Fruit fly (Drosophila melanogaster) whole organism, embryonic: ENCODE data around the gene bsk.

Experiments
- Blimp-1 ChIP-seq: fragments of 200-800 bp; sonication (Bioruptor generic); optimal IDR thresholded peaks from 3 replicates; lab custom pipeline; 2018; ENCODE audit warnings: missing biosample characterization, missing genetic modification characterization, mild to moderate bottlenecking, moderate library complexity, missing genetic modification reagents
- CG10147 ChIP-seq: fragments of 200-800 bp; sonication (Bioruptor generic); optimal IDR thresholded peaks from 2 replicates; lab custom pipeline; 2019; ENCODE audit warnings: missing biosample characterization, mild to moderate bottlenecking, missing genetic modification characterization, moderate library complexity
- CG10462 ChIP-seq: fragments of 200-800 bp; sonication (Bioruptor generic); optimal IDR thresholded peaks from 2 replicates; lab custom pipeline; 2016; ENCODE audit warnings: missing biosample characterization, missing genetic modification characterization
- CG11723 ChIP-seq: fragments of 200-800 bp; sonication (Bioruptor generic); optimal IDR thresholded peaks from 2 replicates; lab custom pipeline; 2017; ENCODE audit warnings: missing biosample characterization, mild to moderate bottlenecking, missing genetic modification characterization
- CG12236 ChIP-seq: fragments of 200-800 bp; sonication (Bioruptor generic); optimal IDR thresholded peaks from 2 replicates; lab custom pipeline; 2016; ENCODE audit warnings: missing biosample characterization, missing genetic modification characterization
- CG12942 ChIP-seq: fragments of 200-800 bp; sonication (Bioruptor generic); optimal IDR thresholded peaks from 3 replicates; lab custom pipeline; 2016; ENCODE audit warnings: missing biosample characterization, missing genetic modification characterization
- CG15601 ChIP-seq: fragments of 200-800 bp; sonication (Bioruptor generic); optimal IDR thresholded peaks from 3 replicates; lab custom pipeline; 2019; ENCODE audit warnings: missing biosample characterization, mild to moderate bottlenecking, missing genetic modification characterization, moderate library complexity
- CG2129 ChIP-seq: fragments of 200-800 bp; sonication (Bioruptor generic); IDR thresholded peaks from 2 replicates; pipeline ENCODE4 v1.3.6; 2022; ENCODE audit warnings: missing biosample characterization, missing genetic modification characterization; ENCODE audit not compliant: partially characterized antibody
- CG32767 ChIP-seq: fragments of 200-800 bp; sonication (Bioruptor generic); IDR thresholded peaks from 2 replicates; pipeline ENCODE4 v1.3.6; 2022; ENCODE audit warnings: missing biosample characterization, missing genetic modification characterization
- CG4854 ChIP-seq: fragments of 200-800 bp; sonication (Bioruptor generic); optimal IDR thresholded peaks from 2 replicates; lab custom pipeline; 2016; ENCODE audit warnings: missing biosample characterization, missing genetic modification characterization, inconsistent platforms
- CG7963 ChIP-seq: fragments of 200-800 bp; sonication (Bioruptor generic); IDR thresholded peaks from 3 replicates; pipeline ENCODE4 v1.3.6; 2022; ENCODE audit warnings: missing biosample characterization, missing genetic modification characterization; ENCODE audit not compliant: partially characterized antibody
- CG9817 ChIP-seq: fragments of 200-800 bp; sonication (Bioruptor generic); optimal IDR thresholded peaks from 2 replicates; lab custom pipeline; 2018; ENCODE audit warnings: missing biosample characterization, mild to moderate bottlenecking, missing genetic modification characterization, moderate library complexity
- Chrac-16 ChIP-seq: fragments of 200-800 bp; sonication (Bioruptor generic); optimal IDR thresholded peaks from 3 replicates; lab custom pipeline; 2016; ENCODE audit warnings: missing biosample characterization, missing genetic modification characterization
- Dek ChIP-seq: fragments of 200-800 bp; sonication (Bioruptor generic); optimal IDR thresholded peaks from 3 replicates; lab custom pipeline; 2019; ENCODE audit warnings: missing biosample characterization, mild to moderate bottlenecking, missing genetic modification characterization, moderate library complexity
- Dref ChIP-seq: fragments of 200-800 bp; sonication (Bioruptor generic); IDR thresholded peaks from 2 replicates; pipeline ENCODE4 v1.3.6; 2022; ENCODE audit warnings: missing biosample characterization, missing genetic modification characterization
- E2f1 ChIP-seq: fragments of 200-800 bp; sonication (Bioruptor generic); IDR thresholded peaks from 2 replicates; pipeline ENCODE4 v1.3.6; 2022; ENCODE audit warnings: missing biosample characterization, missing genetic modification characterization
- ERR ChIP-seq: fragments of 200-800 bp; sonication (Bioruptor generic); optimal IDR thresholded peaks from 2 replicates; lab custom pipeline; 2016; ENCODE audit warnings: missing biosample characterization, missing genetic modification characterization
- Fer2 ChIP-seq: fragments of 200-800 bp; sonication (Bioruptor generic); optimal IDR thresholded peaks from 2 replicates; lab custom pipeline; 2018; ENCODE audit warnings: missing biosample characterization, mild to moderate bottlenecking, missing genetic modification characterization, moderate library complexity
- Lim3 ChIP-seq: fragments of 200-800 bp; sonication (Bioruptor generic); IDR thresholded peaks from 2 replicates; pipeline ENCODE4 v1.3.6; 2022; ENCODE audit warnings: missing biosample characterization, missing genetic modification characterization
- Sry-δ ChIP-seq: fragments of 200-800 bp; sonication (Bioruptor generic); optimal IDR thresholded peaks from 2 replicates; lab custom pipeline; 2016; ENCODE audit warnings: missing biosample characterization, missing genetic modification characterization
- Ssrp ChIP-seq: fragments of 200-800 bp; sonication (Bioruptor generic); optimal IDR thresholded peaks from 2 replicates; lab custom pipeline; 2018; ENCODE audit warnings: missing biosample characterization, mild to moderate bottlenecking, missing genetic modification characterization, moderate library complexity
- Stat92E ChIP-seq, 3 experiments: fragments of >200 bp in 2 of 3; fragments of 200-800 bp in 1 of 3; sonication (Bioruptor generic) in 1 of 3; optimal IDR thresholded peaks; 2 replicates each; lab custom pipeline; 2017 to 2019; ENCODE audit warnings: missing biosample characterization in 3 of 3, missing genetic modification characterization in 3 of 3, mild to moderate bottlenecking in 1 of 3, moderate library complexity in 1 of 3
- Xrp1 ChIP-seq: fragments of 200-800 bp; sonication (Bioruptor generic); IDR thresholded peaks from 2 replicates; pipeline ENCODE4 v1.3.6; 2022; ENCODE audit warnings: missing biosample characterization, missing genetic modification characterization
- bbx ChIP-seq: fragments of 200-800 bp; sonication (Bioruptor generic); IDR thresholded peaks from 2 replicates; pipeline ENCODE4 v1.3.6; 2022; ENCODE audit warnings: missing biosample characterization, missing genetic modification characterization; ENCODE audit not compliant: partially characterized antibody
- chif ChIP-seq, 2 experiments: fragments of 200-800 bp; sonication (Bioruptor generic); optimal IDR thresholded peaks; 3 replicates each; lab custom pipeline; 2016; ENCODE audit warnings: missing biosample characterization in 2 of 2, missing genetic modification characterization in 2 of 2
- crc ChIP-seq: fragments of 200-800 bp; sonication (Bioruptor generic); optimal IDR thresholded peaks from 2 replicates; lab custom pipeline; 2016; ENCODE audit warnings: missing biosample characterization, missing genetic modification characterization
- dimm ChIP-seq: fragments of 200-800 bp; sonication (Bioruptor generic); IDR thresholded peaks from 2 replicates; pipeline ENCODE4 v1.3.6; 2022; ENCODE audit warnings: missing biosample characterization, missing genetic modification characterization
- emc ChIP-seq: fragments of 200-800 bp; sonication (Bioruptor generic); optimal IDR thresholded peaks from 2 replicates; lab custom pipeline; 2016; ENCODE audit warnings: missing biosample characterization, missing genetic modification characterization
- ewg ChIP-seq: fragments of 200-800 bp; sonication (Bioruptor generic); optimal IDR thresholded peaks from 3 replicates; lab custom pipeline; 2017; ENCODE audit warnings: mild to moderate bottlenecking, missing biosample characterization, missing genetic modification reagents, missing genetic modification characterization
- eyg ChIP-seq: fragments of 200-800 bp; sonication (Bioruptor generic); optimal IDR thresholded peaks from 3 replicates; lab custom pipeline; 2016; ENCODE audit warnings: missing biosample characterization, missing genetic modification characterization
- fd96Cb ChIP-seq: fragments of 200-800 bp; sonication (Bioruptor generic); optimal IDR thresholded peaks from 2 replicates; lab custom pipeline; 2018; ENCODE audit warnings: missing biosample characterization, mild to moderate bottlenecking, missing genetic modification characterization, moderate library complexity
- ftz-f1 ChIP-seq: fragments of 200-800 bp; sonication (Bioruptor generic); optimal IDR thresholded peaks from 2 replicates; lab custom pipeline; 2016; ENCODE audit warnings: missing biosample characterization, missing genetic modification characterization
- h ChIP-seq: fragments of >200 bp; optimal IDR thresholded peaks from 2 replicates; lab custom pipeline; 2017
- hkb ChIP-seq, 2 experiments: fragments of 200-800 bp in 1 of 2; fragments of >200 bp in 1 of 2; sonication (Bioruptor generic) in 1 of 2; IDR thresholded peaks in 1 of 2; optimal IDR thresholded peaks in 1 of 2; 2 replicates each; pipeline versions ENCODE4 v1.3.6 to Lab custom; 2017 to 2022; ENCODE audit warnings: missing biosample characterization in 1 of 2, missing genetic modification characterization in 1 of 2
- insv ChIP-seq, 2 experiments: fragments of 200-800 bp; sonication (Bioruptor generic); optimal IDR thresholded peaks; 3 replicates each; lab custom pipeline; 2016 to 2018; ENCODE audit warnings: missing biosample characterization in 2 of 2, missing genetic modification characterization in 2 of 2
- jing ChIP-seq: fragments of 200-800 bp; sonication (Bioruptor generic); optimal IDR thresholded peaks from 2 replicates; lab custom pipeline; 2018; ENCODE audit warnings: missing biosample characterization, mild to moderate bottlenecking, missing genetic modification characterization
- mam ChIP-seq: fragments of 200-800 bp; sonication (Bioruptor generic); optimal IDR thresholded peaks from 3 replicates; lab custom pipeline; 2016; ENCODE audit warnings: missing biosample characterization, missing genetic modification characterization
- mirr ChIP-seq: fragments of 200-800 bp; sonication (Bioruptor generic); optimal IDR thresholded peaks from 3 replicates; lab custom pipeline; 2018; ENCODE audit warnings: missing biosample characterization, mild to moderate bottlenecking, missing genetic modification characterization
- nmo ChIP-seq: fragments of 200-800 bp; sonication (Bioruptor generic); optimal IDR thresholded peaks from 2 replicates; lab custom pipeline; 2018; ENCODE audit warnings: missing biosample characterization, mild to moderate bottlenecking, missing genetic modification characterization, moderate library complexity
- nom ChIP-seq: fragments of 200-800 bp; sonication (Bioruptor generic); optimal IDR thresholded peaks from 2 replicates; lab custom pipeline; 2017; ENCODE audit warnings: missing biosample characterization, missing genetic modification characterization, mild to moderate bottlenecking, moderate library complexity, missing genetic modification reagents
- oc ChIP-seq: fragments of 200-800 bp; sonication (Bioruptor generic); optimal IDR thresholded peaks from 2 replicates; lab custom pipeline; 2018; ENCODE audit warnings: missing biosample characterization, mild to moderate bottlenecking, missing genetic modification characterization, moderate library complexity
- pnt ChIP-seq: fragments of 200-800 bp; sonication (Bioruptor generic); optimal IDR thresholded peaks from 3 replicates; lab custom pipeline; 2016; ENCODE audit warnings: missing biosample characterization, missing genetic modification characterization
- ranshi ChIP-seq: fragments of 200-800 bp; sonication (Bioruptor generic); IDR thresholded peaks from 2 replicates; pipeline ENCODE4 v1.3.6; 2022; ENCODE audit warnings: missing biosample characterization, missing genetic modification characterization
- seq ChIP-seq: fragments of 200-800 bp; sonication (Bioruptor generic); IDR thresholded peaks from 2 replicates; pipeline ENCODE4 v1.3.6; 2022; ENCODE audit warnings: missing biosample characterization, missing genetic modification characterization
- shn ChIP-seq: fragments of 200-800 bp; sonication (Bioruptor generic); optimal IDR thresholded peaks from 3 replicates; lab custom pipeline; 2016; ENCODE audit warnings: missing biosample characterization, missing genetic modification characterization
- sima ChIP-seq: fragments of 200-800 bp; sonication (Bioruptor generic); optimal IDR thresholded peaks from 2 replicates; lab custom pipeline; 2016; ENCODE audit warnings: missing biosample characterization, missing genetic modification characterization
- so ChIP-seq: fragments of 200-800 bp; sonication (Bioruptor generic); IDR thresholded peaks from 3 replicates; pipeline ENCODE4 v1.3.6; 2022; ENCODE audit warnings: missing biosample characterization, missing genetic modification characterization
- sqz ChIP-seq: fragments of 200-800 bp; sonication (Bioruptor generic); optimal IDR thresholded peaks from 3 replicates; lab custom pipeline; 2018; ENCODE audit warnings: missing biosample characterization, mild to moderate bottlenecking, missing genetic modification characterization
- zen ChIP-seq: fragments of 200-800 bp; sonication (Bioruptor generic); optimal IDR thresholded peaks from 3 replicates; lab custom pipeline; 2018; ENCODE audit warnings: missing biosample characterization, mild to moderate bottlenecking, missing genetic modification characterization, moderate library complexity

The bsk gene

DNA sequence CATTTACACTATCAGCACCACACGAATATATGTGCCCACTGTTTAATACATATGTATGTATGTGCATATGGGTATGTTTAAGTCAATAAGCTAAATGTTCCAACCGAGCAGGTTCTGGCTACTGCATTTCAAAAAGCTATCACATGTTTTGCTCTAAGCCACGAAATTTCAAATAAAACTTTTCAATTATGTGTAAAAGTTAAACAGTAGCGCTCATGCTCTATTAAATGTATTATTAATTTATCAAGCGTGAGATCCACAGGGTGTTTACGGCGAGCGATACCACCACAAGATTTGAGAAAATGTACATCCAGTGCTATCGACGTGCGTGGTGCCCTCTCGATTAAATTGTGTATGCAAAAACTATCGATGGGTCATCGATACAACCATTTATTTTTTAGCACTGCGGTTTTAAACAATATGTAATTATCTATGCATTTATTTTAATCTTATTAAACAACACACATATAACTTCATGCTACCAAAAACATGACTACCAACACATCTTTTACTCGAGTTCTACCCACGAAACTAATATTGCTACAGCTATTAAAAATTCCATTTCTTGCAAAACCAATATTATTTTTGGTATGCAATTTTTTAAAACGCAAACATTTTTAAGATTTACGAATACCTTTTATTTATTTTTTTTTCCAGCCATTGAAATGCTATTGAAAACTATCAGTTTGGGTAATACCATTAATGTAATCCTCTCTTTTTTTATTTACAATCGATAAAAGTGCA is 10.6 kb upstream of the bsk start, which contains the start of gene Pten (continued):
- TF ChIP-seq hkb (optimal IDR thresholded peaks at IDR 0.05; lab: Kevin White, UChicago) (no peak), hkb (GFP tag; IDR thresholded peaks at IDR 0.05; lab: Robert Waterston, UW) (peak; percentile 59; the same call in 1 of the 2 replicates), ERR (GFP tag; lab: Kevin White, UChicago) (peak; percentile 9), Stat92E (GFP tag; optimal IDR thresholded peaks at IDR 0.05; lab: Kevin White, UChicago) (no peak), sqz (GFP tag; lab: Kevin White, UChicago) (peak; percentile 72), chif (GFP tag; optimal IDR thresholded peaks at IDR 0.05; lab: Kevin White, UChicago) (peak; percentile 26 to 43), E2f1 (GFP tag; lab: Robert Waterston, UW) (no peak), crc (GFP tag; lab: Kevin White, UChicago) (peak; percentile 46), dimm (GFP tag; lab: Robert Waterston, UW) (no peak), Dref (GFP tag; lab: Robert Waterston, UW) (peak; percentile 97), CG10462 (GFP tag; lab: Kevin White, UChicago) (peak; percentile 60), ftz-f1 (no peak), insv (GFP tag; optimal IDR thresholded peaks at IDR 0.05; lab: Kevin White, UChicago) (no peak), jing (GFP tag; lab: Kevin White, UChicago) (no peak), Dek (no peak), CG2129 (peak; percentile 73), Ssrp (peak; percentile 71), zen (tag; lab: Kevin White, UChicago) (peak; percentile 77), Fer2 (tag; lab: Kevin White, UChicago) (peak; percentile 14), CG9817 (tag; lab: Kevin White, UChicago) (no peak), CG11723 (GFP tag; lab: Kevin White, UChicago) (no peak), so (GFP tag; lab: Robert Waterston, UW) (no peak), CG7963 (peak; percentile 90), CG12942 (GFP tag; lab: Kevin White, UChicago) (peak; percentile 38), CG32767 (GFP tag; lab: Robert Waterston, UW) (peak; percentile 78), nmo (GFP tag; lab: Kevin White, UChicago) (peak; percentile 88), pnt (GFP tag; lab: Kevin White, UChicago) (peak; percentile 58), nom (GFP tag; lab: Kevin White, UChicago) (peak; percentile 29), CG15601 (tag; lab: Kevin White, UChicago) (no peak), seq (0 out of 2 replicates have a peak, but pooled peaks have one; percentile 35), Lim3 (GFP tag; lab: Robert Waterston, UW) (no peak), CG12236 (GFP tag; lab: Kevin White, UChicago) (no peak), Xrp1 (GFP tag; lab: Robert Waterston, UW) (peak; percentile 73), Blimp-1 (GFP tag; lab: Kevin White, UChicago) (no peak), bbx (GFP tag; lab: Robert Waterston, UW) (peak; percentile 89), CG4854 (GFP tag; lab: Kevin White, UChicago) (peak; percentile 48), mam (peak; percentile 74), CG10147 (GFP tag; lab: Kevin White, UChicago) (peak; percentile 38), Sry-δ (peak; percentile 79), shn (GFP tag; lab: Kevin White, UChicago) (peak; percentile 5), Chrac-16 (GFP tag; lab: Kevin White, UChicago) (peak; percentile 68), sima (peak; percentile 28), ewg (GFP tag; lab: Kevin White, UChicago) (no peak), oc (no peak), emc (GFP tag; lab: Kevin White, UChicago) (peak; percentile 7), eyg (peak; percentile 43), mirr (GFP tag; lab: Kevin White, UChicago) (no peak), ranshi (GFP tag; lab: Robert Waterston, UW) (no peak), fd96Cb (tag; lab: Kevin White, UChicago) (peak; percentile 80), h (lab: Kevin White, UChicago) (no peak)
